Fruit fly (Drosophila melanogaster): ENCODE data around the gene osa.

Gene osa

DNA sequence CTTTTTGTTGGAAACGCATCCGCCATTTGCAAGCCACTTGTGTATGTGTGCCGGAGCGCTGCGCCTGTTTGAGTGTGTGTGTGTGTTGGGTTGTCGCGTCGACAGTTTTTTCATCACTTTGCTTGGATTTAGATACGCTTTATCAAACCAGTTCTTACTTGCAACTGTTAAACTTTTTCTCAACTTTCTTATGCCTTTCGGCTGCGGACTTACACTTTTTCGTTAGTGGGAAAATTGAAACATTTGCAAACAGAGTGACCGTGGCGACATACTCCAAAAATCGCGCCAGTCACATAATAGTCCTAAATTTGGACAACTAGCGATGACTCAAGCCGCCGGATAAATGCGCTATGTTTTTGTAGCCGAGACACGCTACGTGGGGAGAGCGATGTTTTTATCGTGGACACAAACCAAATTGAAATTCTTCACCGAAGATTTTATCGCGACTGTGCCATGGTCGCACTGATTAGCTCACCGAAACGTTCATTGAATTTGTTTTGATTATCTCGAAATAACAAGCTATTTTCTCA, 35.8 kb downstream of the osa start, which contains the start of the genes alt and CG7655 (continued):
- TF ChIP-seq CG17912 (GFP tag; optimal IDR thresholded peaks at IDR 0.05), result no peak
- peak; percentile 88 for TF ChIP-seq CG15514 (GFP tag; optimal IDR thresholded peaks at IDR 0.05)
- TF ChIP-seq Sin3A (optimal IDR thresholded peaks at IDR 0.05), result peak; percentile 84
- no peak for TF ChIP-seq gce (GFP tag; IDR thresholded peaks at IDR 0.05)
- TF ChIP-seq pzg (GFP tag; optimal IDR thresholded peaks at IDR 0.05), result peak; percentile 100
- TF ChIP-seq Kr (GFP tag; optimal IDR thresholded peaks at IDR 0.05), result no peak
- no peak for TF ChIP-seq Trl (optimal IDR thresholded peaks at IDR 0.05)
- TF ChIP-seq Trl (GFP tag; optimal IDR thresholded peaks at IDR 0.05), result peak; percentile 52
- no peak for TF ChIP-seq sqz (GFP tag; optimal IDR thresholded peaks at IDR 0.05)
- TF ChIP-seq gro (GFP tag; optimal IDR thresholded peaks at IDR 0.05), result peak; percentile 51
- TF ChIP-seq Lim3 (GFP tag; IDR thresholded peaks at IDR 0.05), result no peak
- no peak for TF ChIP-seq CG14965 (GFP tag; optimal IDR thresholded peaks at IDR 0.05; ENCODE audit: borderline replicate concordance)
- peak; percentile 27 for TF ChIP-seq caup (GFP tag; optimal IDR thresholded peaks at IDR 0.05; ENCODE audit: severe bottlenecking)
- TF ChIP-seq BEAF-32 (GFP tag; optimal IDR thresholded peaks at IDR 0.05), result peak; percentile 68
- TF ChIP-seq MESR4 (GFP tag; optimal IDR thresholded peaks at IDR 0.05), result peak; percentile 92
- TF ChIP-seq CG9932 (GFP tag; IDR thresholded peaks at IDR 0.05), result no peak
- peak; percentile 86 for TF ChIP-seq phol (tag; optimal IDR thresholded peaks at IDR 0.05)
- TF ChIP-seq CG31224 (GFP tag; IDR thresholded peaks at IDR 0.05), result no peak
- no peak for TF ChIP-seq exex (tag; optimal IDR thresholded peaks at IDR 0.05)
- peak; percentile 46 for TF ChIP-seq sug (tag; optimal IDR thresholded peaks at IDR 0.05)
- peak; percentile 95 for TF ChIP-seq Ets97D (GFP tag; optimal IDR thresholded peaks at IDR 0.05)
- no peak for TF ChIP-seq tio (GFP tag; optimal IDR thresholded peaks at IDR 0.05)
- TF ChIP-seq CG4854 (GFP tag; optimal IDR thresholded peaks at IDR 0.05), result no peak
- no peak for TF ChIP-seq maf-S (GFP tag; optimal IDR thresholded peaks at IDR 0.05)
- peak in 1 of 2 experiments; percentile 8 for TF ChIP-seq Eip74EF (GFP tag; optimal IDR thresholded peaks at IDR 0.05)
- TF ChIP-seq CG3847 (GFP tag; IDR thresholded peaks at IDR 0.05), result no peak
- TF ChIP-seq insv (GFP tag; optimal IDR thresholded peaks at IDR 0.05), result peak in 1 of 2 experiments; percentile 65
- no peak for TF ChIP-seq corto (GFP tag; optimal IDR thresholded peaks at IDR 0.05)
- no peak for TF ChIP-seq usp (GFP tag; optimal IDR thresholded peaks at IDR 0.05)
- TF ChIP-seq ind (GFP tag; optimal IDR thresholded peaks at IDR 0.05), result no peak
- TF ChIP-seq ci (GFP tag; IDR thresholded peaks at IDR 0.05), result no peak
- no peak for TF ChIP-seq Scr (GFP tag; IDR thresholded peaks at IDR 0.05; ENCODE audit: partially characterized antibody)
- TF ChIP-seq Adf1 (GFP tag; IDR thresholded peaks at IDR 0.05), result no peak
- TF ChIP-seq NfI (GFP tag; optimal IDR thresholded peaks at IDR 0.05), result peak; percentile 6
- no peak for TF ChIP-seq CG11398 (GFP tag; optimal IDR thresholded peaks at IDR 0.05)
- TF ChIP-seq Mrtf (GFP tag; IDR thresholded peaks at IDR 0.05), result no peak
- TF ChIP-seq slbo (GFP tag; IDR thresholded peaks at IDR 0.05), result no peak
- TF ChIP-seq CG12299 (tag; optimal IDR thresholded peaks at IDR 0.05), result peak; percentile 23
- TF ChIP-seq lola (GFP tag; optimal IDR thresholded peaks at IDR 0.05), result no peak
- TF ChIP-seq CG7928 (GFP tag; optimal IDR thresholded peaks at IDR 0.05), result peak; percentile 17
- no peak for TF ChIP-seq Meics (GFP tag; optimal IDR thresholded peaks at IDR 0.05)
- TF ChIP-seq CG5953 (GFP tag; IDR thresholded peaks at IDR 0.05), result no peak
- TF ChIP-seq CG1233 (GFP tag; optimal IDR thresholded peaks at IDR 0.05), result no peak
- no peak for TF ChIP-seq Chrac-16 (GFP tag; optimal IDR thresholded peaks at IDR 0.05)
- peak; percentile 74 for TF ChIP-seq pros (GFP tag; optimal IDR thresholded peaks at IDR 0.05)
- TF ChIP-seq eve (GFP tag; optimal IDR thresholded peaks at IDR 0.05), result no peak
- TF ChIP-seq CG12104 (GFP tag; optimal IDR thresholded peaks at IDR 0.05), result no peak
- peak; percentile 36 for TF ChIP-seq CG2120 (GFP tag; optimal IDR thresholded peaks at IDR 0.05)
- no peak for TF ChIP-seq CG6765 (GFP tag; optimal IDR thresholded peaks at IDR 0.05)
- TF ChIP-seq H2.0 (GFP tag; IDR thresholded peaks at IDR 0.05), result no peak
- TF ChIP-seq Taf1 (GFP tag; IDR thresholded peaks at IDR 0.05), result no peak
